Worm (Caenorhabditis elegans): ENCODE data around the gene H12D21.6.

H12D21.6 gene

ce11 chrV:14897731-14898130 lies at the start of gene H12D21.6:
Gene H12D21.6 (minus strand): TSS chrV:14897831.
- TF ChIP-seq hmbx-1 (tag; optimal IDR thresholded peaks at IDR 0.05) (no peak), hnd-1 (tag; optimal IDR thresholded peaks at IDR 0.05) (no peak), ama-1 (optimal IDR thresholded peaks at IDR 0.05) (no peak), tra-4 (tag; optimal IDR thresholded peaks at IDR 0.05) (no peak), hmg-4 (GFP tag; optimal IDR thresholded peaks at IDR 0.05) (no peak), ceh-36 (tag; optimal IDR thresholded peaks at IDR 0.05) (no peak), aly-1 (tag; optimal IDR thresholded peaks at IDR 0.05) (no peak), pes-1 (GFP tag; IDR thresholded peaks at IDR 0.05) (no peak), ceh-13 (GFP tag; optimal IDR thresholded peaks at IDR 0.05) (no peak), sea-1 (GFP tag; conservative IDR thresholded peaks at IDR 0.05) (no peak), tbx-11 (GFP tag; IDR thresholded peaks at IDR 0.05) (no peak), ets-7 (tag; optimal IDR thresholded peaks at IDR 0.05) (no peak), scrt-1 (GFP tag; IDR thresholded peaks at IDR 0.05) (no peak)

- TF ChIP-seq tbx-11 (GFP tag; IDR thresholded peaks at IDR 0.05), result no peak
- TF ChIP-seq sea-1 (GFP tag; conservative IDR thresholded peaks at IDR 0.05), result no peak
Observed at ce11 chrV:14947022-14947421, 49.4 kb upstream of the H12D21.6 start, which contains the start of gene C30G7.4. Gene C30G7.4 (minus strand): TSS chrV:14947122.

- TF ChIP-seq ceh-36 (tag; optimal IDR thresholded peaks at IDR 0.05) (no peak), tra-4 (tag; optimal IDR thresholded peaks at IDR 0.05) (no peak), B0310.2 (tag; optimal IDR thresholded peaks at IDR 0.05) (no peak), scrt-1 (GFP tag; IDR thresholded peaks at IDR 0.05) (no peak), F13C5.2 (tag; optimal IDR thresholded peaks at IDR 0.05) (no peak), aly-1 (tag; optimal IDR thresholded peaks at IDR 0.05) (no peak), flt-1 (GFP tag; IDR thresholded peaks at IDR 0.05) (no peak), tbx-11 (GFP tag; IDR thresholded peaks at IDR 0.05) (no peak), tbx-37 (GFP tag; conservative IDR thresholded peaks at IDR 0.05) (no peak), ama-1 (optimal IDR thresholded peaks at IDR 0.05) (no peak), sea-1 (GFP tag; conservative IDR thresholded peaks at IDR 0.05) (no peak), hnd-1 (tag; optimal IDR thresholded peaks at IDR 0.05) (no peak), hmg-4 (GFP tag; optimal IDR thresholded peaks at IDR 0.05) (no peak), pes-1 (GFP tag; IDR thresholded peaks at IDR 0.05) (no peak), hmbx-1 (tag; optimal IDR thresholded peaks at IDR 0.05) (no peak), ets-7 (tag; optimal IDR thresholded peaks at IDR 0.05) (no peak), ceh-13 (GFP tag; optimal IDR thresholded peaks at IDR 0.05) (no peak)
Observed at ce11 chrV:14945697-14946096, 48.1 kb upstream of the H12D21.6 start, which contains the start of gene C30G7.3. Gene C30G7.3 (minus strand): TSS chrV:14945704.

- TF ChIP-seq hmg-4 (GFP tag; optimal IDR thresholded peaks at IDR 0.05) (no peak), scrt-1 (GFP tag; IDR thresholded peaks at IDR 0.05) (no peak), aly-1 (tag; optimal IDR thresholded peaks at IDR 0.05) (no peak), tbx-11 (GFP tag; IDR thresholded peaks at IDR 0.05) (no peak), flt-1 (GFP tag; IDR thresholded peaks at IDR 0.05) (no peak), tbx-37 (GFP tag; conservative IDR thresholded peaks at IDR 0.05) (no peak), pes-1 (GFP tag; IDR thresholded peaks at IDR 0.05) (no peak), B0310.2 (tag; optimal IDR thresholded peaks at IDR 0.05) (no peak), ama-1 (optimal IDR thresholded peaks at IDR 0.05) (no peak), tra-4 (tag; optimal IDR thresholded peaks at IDR 0.05) (no peak), ceh-13 (GFP tag; optimal IDR thresholded peaks at IDR 0.05) (no peak), sea-1 (GFP tag; conservative IDR thresholded peaks at IDR 0.05) (no peak), F13C5.2 (tag; optimal IDR thresholded peaks at IDR 0.05) (no peak), ets-7 (tag; optimal IDR thresholded peaks at IDR 0.05) (no peak), ceh-36 (tag; optimal IDR thresholded peaks at IDR 0.05) (no peak), hmbx-1 (tag; optimal IDR thresholded peaks at IDR 0.05) (no peak), hnd-1 (tag; optimal IDR thresholded peaks at IDR 0.05) (no peak)
Observed at ce11 chrV:14945124-14945523, 47.5 kb upstream of the H12D21.6 start.

- TF ChIP-seq flt-1 (GFP tag; IDR thresholded peaks at IDR 0.05) (no peak), ceh-13 (GFP tag; optimal IDR thresholded peaks at IDR 0.05) (no peak), scrt-1 (GFP tag; IDR thresholded peaks at IDR 0.05) (no peak), aly-1 (tag; optimal IDR thresholded peaks at IDR 0.05) (no peak), hmbx-1 (tag; optimal IDR thresholded peaks at IDR 0.05) (no peak), ets-7 (tag; optimal IDR thresholded peaks at IDR 0.05) (no peak), tbx-37 (GFP tag; conservative IDR thresholded peaks at IDR 0.05) (no peak), pes-1 (GFP tag; IDR thresholded peaks at IDR 0.05) (no peak), tbx-11 (GFP tag; IDR thresholded peaks at IDR 0.05) (no peak), F13C5.2 (tag; optimal IDR thresholded peaks at IDR 0.05) (no peak), ama-1 (optimal IDR thresholded peaks at IDR 0.05) (no peak), hmg-4 (GFP tag; optimal IDR thresholded peaks at IDR 0.05) (no peak), ceh-36 (tag; optimal IDR thresholded peaks at IDR 0.05) (no peak), tra-4 (tag; optimal IDR thresholded peaks at IDR 0.05) (no peak)
Observed at ce11 chrV:14943774-14944173, 46.1 kb upstream of the H12D21.6 start.

- TF ChIP-seq hmg-4 (GFP tag; optimal IDR thresholded peaks at IDR 0.05) (no peak), tbx-37 (GFP tag; conservative IDR thresholded peaks at IDR 0.05) (no peak), scrt-1 (GFP tag; IDR thresholded peaks at IDR 0.05) (no peak), B0310.2 (tag; optimal IDR thresholded peaks at IDR 0.05) (no peak), tra-4 (tag; optimal IDR thresholded peaks at IDR 0.05) (no peak), ets-7 (tag; optimal IDR thresholded peaks at IDR 0.05) (no peak), tbx-11 (GFP tag; IDR thresholded peaks at IDR 0.05) (no peak), sea-1 (GFP tag; conservative IDR thresholded peaks at IDR 0.05) (no peak), hnd-1 (tag; optimal IDR thresholded peaks at IDR 0.05) (no peak), ceh-36 (tag; optimal IDR thresholded peaks at IDR 0.05) (no peak)
Observed at ce11 chrV:14942898-14943297, 45.3 kb upstream of the H12D21.6 start.

- no peak for TF ChIP-seq sea-1 (GFP tag; conservative IDR thresholded peaks at IDR 0.05)
- no peak for TF ChIP-seq ceh-36 (tag; optimal IDR thresholded peaks at IDR 0.05)
- no peak for TF ChIP-seq tra-4 (tag; optimal IDR thresholded peaks at IDR 0.05)
- TF ChIP-seq F13C5.2 (tag; optimal IDR thresholded peaks at IDR 0.05), result no peak
- TF ChIP-seq tbx-11 (GFP tag; IDR thresholded peaks at IDR 0.05), result no peak
- TF ChIP-seq hmg-4 (GFP tag; optimal IDR thresholded peaks at IDR 0.05), result no peak
- no peak for TF ChIP-seq scrt-1 (GFP tag; IDR thresholded peaks at IDR 0.05)
- no peak for TF ChIP-seq ceh-13 (GFP tag; optimal IDR thresholded peaks at IDR 0.05)
- no peak for TF ChIP-seq B0310.2 (tag; optimal IDR thresholded peaks at IDR 0.05)
- TF ChIP-seq aly-1 (tag; optimal IDR thresholded peaks at IDR 0.05), result no peak
- TF ChIP-seq pes-1 (GFP tag; IDR thresholded peaks at IDR 0.05), result no peak
- TF ChIP-seq hmbx-1 (tag; optimal IDR thresholded peaks at IDR 0.05), result no peak
- TF ChIP-seq tbx-37 (GFP tag; conservative IDR thresholded peaks at IDR 0.05), result no peak
- no peak for TF ChIP-seq ets-7 (tag; optimal IDR thresholded peaks at IDR 0.05)
- TF ChIP-seq ama-1 (optimal IDR thresholded peaks at IDR 0.05), result no peak
Observed at ce11 chrV:14936587-14936986, 39.0 kb upstream of the H12D21.6 start, which contains the start of gene C30G7.2. Gene C30G7.2 (plus strand): TSS chrV:14936887.

Data from whole organism, early embryonic.